Worm (Caenorhabditis elegans) whole organism, mixed stage, embryonic: ENCODE data around the gene gphr-2.

Experiments used
- elt-1 ChIP-seq: sonication (generic microtip); optimal IDR thresholded peaks from 2 replicates; lab custom pipeline; 2017; ENCODE audit warnings: missing genetic modification characterization, mild to moderate bottlenecking, missing compliant biosample characterization, antibody characterized with exemption, moderate library complexity, borderline replicate concordance; ENCODE audit not compliant: insufficient read depth
- zip-8 ChIP-seq: fragments of 150-350 bp; optimal IDR thresholded peaks from 2 replicates; lab custom pipeline; 2014; ENCODE audit warnings: missing biosample characterization, missing genetic modification characterization

ce11 chrX:14311583-14311982 lies 4.0 kb upstream of the gphr-2 start, which contains the start of gene mgrn-1:
- TF ChIP-seq zip-8 (no peak), elt-1 (tag; lab: Kevin White, UChicago) (no peak)
